Worm (Caenorhabditis elegans) whole organism, L4/young adult: Measurements from ENCODE around the gene glr-8.

ENCODE experiments used
- W03F9.2 ChIP-seq: fragments of 150-350 bp; optimal IDR thresholded peaks from 2 replicates; lab custom pipeline; 2014; ENCODE audit warnings: missing biosample characterization, missing genetic modification characterization
- dao-5 ChIP-seq: sonication (generic microtip); optimal IDR thresholded peaks from 2 replicates; lab custom pipeline; 2016; ENCODE audit warnings: missing genotype, missing genetic modification characterization, moderate library complexity, missing compliant biosample characterization
- him-1 ChIP-seq: sonication (generic microtip); optimal IDR thresholded peaks from 2 replicates; lab custom pipeline; 2016; ENCODE audit warnings: missing genotype, missing genetic modification reagents, missing genetic modification characterization, missing compliant biosample characterization

DNA sequence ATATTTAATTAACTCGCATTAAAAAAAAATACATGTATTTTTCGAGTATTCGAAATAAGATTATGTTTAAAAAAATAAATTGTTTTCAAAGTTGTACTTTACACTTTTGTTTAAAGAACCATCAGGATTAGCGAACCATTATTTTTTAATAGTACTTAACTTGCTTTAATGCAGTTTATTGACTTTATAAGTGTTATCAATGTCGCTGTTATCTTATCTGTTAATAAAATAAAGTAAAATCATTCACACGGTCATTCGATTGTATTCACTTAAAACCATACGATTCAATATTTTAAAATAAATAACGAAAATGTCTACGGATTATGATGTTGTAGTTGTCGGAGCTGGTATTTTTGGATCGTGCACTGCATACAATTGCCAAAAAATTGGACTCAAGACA lies 29.2 kb upstream of the glr-8 start, which contains the start of gene C15B12.1:
- no peak for TF ChIP-seq W03F9.2 (tag; lab: Kevin White, UChicago)
- TF ChIP-seq him-1 (tag; lab: Kevin White, UChicago) = no peak
- TF ChIP-seq dao-5 = no peak
